Worm (Caenorhabditis elegans): Measurements from ENCODE around the gene F20G2.2.

Gene F20G2.2

DNA sequence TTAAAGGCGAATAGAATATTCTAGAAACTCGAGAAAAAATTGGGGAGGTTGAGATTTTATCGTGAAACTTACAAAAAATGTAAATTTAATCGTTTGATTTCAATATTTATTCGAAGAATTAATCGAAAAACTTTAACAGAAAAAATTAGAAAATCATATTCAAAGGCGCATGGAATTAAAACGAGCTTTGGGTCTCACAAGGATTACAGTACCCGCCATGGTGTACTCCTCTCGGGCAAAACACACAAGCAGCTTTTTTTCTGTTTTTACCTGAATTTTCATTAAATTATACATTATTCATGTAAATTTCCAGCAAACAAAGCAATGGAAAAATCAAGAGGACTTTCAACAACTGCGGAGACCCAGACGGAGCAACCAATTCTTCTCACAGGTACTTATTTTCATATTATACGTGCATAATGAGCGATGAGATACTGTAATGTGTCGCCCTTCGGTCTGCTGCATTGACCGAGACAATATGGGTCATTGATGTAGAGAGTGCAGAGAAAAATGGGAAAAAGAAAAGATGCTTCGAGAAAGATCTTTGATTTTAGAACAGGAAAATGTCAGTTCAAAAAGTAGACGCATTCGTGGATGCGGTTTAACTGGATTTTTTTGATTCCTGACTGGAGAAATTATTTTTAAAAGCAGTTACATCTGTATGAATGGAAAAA is 31.2 kb upstream of the F20G2.2 start, which contains the start of the genes F53C11.4 and F53C11.5:
Gene F53C11.4 (minus strand): TSS at position 128 of the 674 bp plus-strand sequence.
Gene F53C11.5 (plus strand): TSS at position 325 of the 674 bp plus-strand sequence.
- TF ChIP-seq tab-1 (GFP tag; IDR thresholded peaks at IDR 0.05) = no peak
- no peak for TF ChIP-seq cog-1 (tag; optimal IDR thresholded peaks at IDR 0.05)
- TF ChIP-seq klf-2 (GFP tag; conservative IDR thresholded peaks at IDR 0.05) = no peak

DNA sequence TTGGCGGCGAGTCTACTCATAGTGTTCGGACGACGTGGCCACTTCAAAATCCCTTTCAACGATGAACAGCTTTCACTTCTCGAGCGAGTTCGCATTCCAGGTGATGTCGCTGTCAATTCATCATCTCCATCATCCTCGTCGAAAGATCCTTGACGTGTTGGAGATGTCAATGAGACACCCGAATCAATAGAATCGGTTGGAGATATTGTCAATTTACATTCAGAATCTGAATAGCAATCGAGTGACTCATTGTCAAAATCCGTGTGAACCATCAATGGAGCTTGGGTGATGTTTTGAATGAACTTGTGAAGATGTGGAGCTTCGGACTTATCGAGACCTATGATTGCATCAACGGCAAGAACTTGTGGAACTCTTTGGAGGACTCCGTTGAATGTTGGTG is 29.6 kb upstream of the F20G2.2 start:
- TF ChIP-seq ztf-29 (GFP tag; IDR thresholded peaks at IDR 0.05) (no peak), ztf-23 (GFP tag; IDR thresholded peaks at IDR 0.05) (no peak), flt-1 (GFP tag; IDR thresholded peaks at IDR 0.05) (no peak), med-1 (GFP tag; optimal IDR thresholded peaks at IDR 0.05; ENCODE audit: insufficient read depth) (no peak), cog-1 (tag; optimal IDR thresholded peaks at IDR 0.05) (no peak), tab-1 (GFP tag; IDR thresholded peaks at IDR 0.05) (no peak), ref-1 (GFP tag; conservative IDR thresholded peaks at IDR 0.05) (no peak), T22C8.4 (GFP tag; IDR thresholded peaks at IDR 0.05) (no peak), klf-2 (GFP tag; conservative IDR thresholded peaks at IDR 0.05) (no peak)

- TF ChIP-seq T22C8.4 (GFP tag; IDR thresholded peaks at IDR 0.05) (no peak), cog-1 (tag; optimal IDR thresholded peaks at IDR 0.05) (no peak), ref-1 (GFP tag; conservative IDR thresholded peaks at IDR 0.05) (no peak), klf-2 (GFP tag; conservative IDR thresholded peaks at IDR 0.05) (no peak), tab-1 (GFP tag; IDR thresholded peaks at IDR 0.05) (no peak), flt-1 (GFP tag; IDR thresholded peaks at IDR 0.05) (no peak), med-1 (GFP tag; optimal IDR thresholded peaks at IDR 0.05; ENCODE audit: insufficient read depth) (no peak), ztf-29 (GFP tag; IDR thresholded peaks at IDR 0.05) (no peak), ztf-23 (GFP tag; IDR thresholded peaks at IDR 0.05) (no peak)
Observed at ce11 chrV:13782190-13782589, 26.0 kb upstream of the F20G2.2 start, which contains the start of gene decr-1.1. decr-1.1 (plus strand) TSS chrV:13782399.

DNA sequence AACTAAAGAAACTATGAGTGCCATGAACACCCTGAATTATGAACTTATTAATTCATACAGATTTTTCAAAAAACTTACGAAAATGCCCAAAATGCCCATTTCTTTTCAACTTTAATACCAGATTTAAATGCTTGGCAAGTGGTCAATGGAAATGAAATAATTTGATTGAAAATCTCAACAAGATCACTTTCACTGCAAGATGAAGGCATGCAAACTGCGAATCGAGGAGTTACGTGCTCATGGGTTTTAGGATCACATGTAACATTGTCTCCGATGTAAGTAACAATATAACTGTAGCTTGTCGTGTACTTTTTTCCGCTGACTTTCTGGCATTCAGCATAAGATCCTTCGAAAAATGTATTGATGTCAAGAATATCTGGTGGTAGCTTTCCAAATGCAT is 24.7 kb upstream of the F20G2.2 start:
- TF ChIP-seq ztf-23 (GFP tag; IDR thresholded peaks at IDR 0.05) (no peak), tab-1 (GFP tag; IDR thresholded peaks at IDR 0.05) (no peak), ref-1 (GFP tag; conservative IDR thresholded peaks at IDR 0.05) (no peak), klf-2 (GFP tag; conservative IDR thresholded peaks at IDR 0.05) (no peak), flt-1 (GFP tag; IDR thresholded peaks at IDR 0.05) (no peak), cog-1 (tag; optimal IDR thresholded peaks at IDR 0.05) (no peak), med-1 (GFP tag; optimal IDR thresholded peaks at IDR 0.05; ENCODE audit: insufficient read depth) (no peak), ztf-29 (GFP tag; IDR thresholded peaks at IDR 0.05) (no peak)

DNA sequence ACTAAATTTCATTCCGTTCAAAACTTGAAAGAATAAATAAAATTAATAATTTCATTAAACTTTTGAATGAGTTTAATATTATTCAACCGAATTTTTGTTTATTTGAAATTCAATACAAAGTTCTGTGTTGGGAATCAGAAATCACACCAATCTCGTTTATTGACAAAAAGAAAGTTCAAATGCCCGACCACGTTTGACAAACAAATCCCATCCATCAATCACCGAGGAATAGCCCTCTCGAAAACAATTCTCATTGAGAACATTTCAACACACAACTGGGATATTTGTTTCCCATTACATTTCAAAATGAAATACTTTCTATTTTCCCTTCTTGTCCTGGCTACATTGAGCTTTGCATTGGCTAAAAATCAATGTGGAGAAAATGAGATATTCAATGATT is 21.6 kb upstream of the F20G2.2 start, which contains the start of gene F53C11.9:
Gene F53C11.9 (plus strand): TSS at position 159 of the 400 bp plus-strand sequence.
- no peak for TF ChIP-seq med-1 (GFP tag; optimal IDR thresholded peaks at IDR 0.05; ENCODE audit: insufficient read depth)
- no peak for TF ChIP-seq tab-1 (GFP tag; IDR thresholded peaks at IDR 0.05)
- TF ChIP-seq ztf-29 (GFP tag; IDR thresholded peaks at IDR 0.05) = no peak
- no peak for TF ChIP-seq ztf-23 (GFP tag; IDR thresholded peaks at IDR 0.05)
- no peak for TF ChIP-seq flt-1 (GFP tag; IDR thresholded peaks at IDR 0.05)
- no peak for TF ChIP-seq T22C8.4 (GFP tag; IDR thresholded peaks at IDR 0.05)
- no peak for TF ChIP-seq ref-1 (GFP tag; conservative IDR thresholded peaks at IDR 0.05)
- TF ChIP-seq cog-1 (tag; optimal IDR thresholded peaks at IDR 0.05) = no peak
- no peak for TF ChIP-seq klf-2 (GFP tag; conservative IDR thresholded peaks at IDR 0.05)

ce11 chrV:13775529-13775928 is 19.3 kb upstream of the F20G2.2 start, which contains the start of gene F53C11.1:
F53C11.1 (plus strand) TSS chrV:13775796.
- TF ChIP-seq ztf-29 (GFP tag; IDR thresholded peaks at IDR 0.05) = no peak
- TF ChIP-seq klf-2 (GFP tag; conservative IDR thresholded peaks at IDR 0.05) = no peak
- no peak for TF ChIP-seq tab-1 (GFP tag; IDR thresholded peaks at IDR 0.05)

- TF ChIP-seq flt-1 (GFP tag; IDR thresholded peaks at IDR 0.05) (no peak), ztf-23 (GFP tag; IDR thresholded peaks at IDR 0.05) (no peak), ref-1 (GFP tag; conservative IDR thresholded peaks at IDR 0.05) (no peak), ztf-29 (GFP tag; IDR thresholded peaks at IDR 0.05) (no peak), med-1 (GFP tag; optimal IDR thresholded peaks at IDR 0.05; ENCODE audit: insufficient read depth) (no peak), cog-1 (tag; optimal IDR thresholded peaks at IDR 0.05) (no peak), klf-2 (GFP tag; conservative IDR thresholded peaks at IDR 0.05) (no peak), T22C8.4 (GFP tag; IDR thresholded peaks at IDR 0.05) (no peak), tab-1 (GFP tag; IDR thresholded peaks at IDR 0.05) (no peak)
Observed at ce11 chrV:13771209-13771608, 15.0 kb upstream of the F20G2.2 start, which contains the start of gene F20G2.5. F20G2.5 (plus strand) TSS chrV:13771509.

DNA sequence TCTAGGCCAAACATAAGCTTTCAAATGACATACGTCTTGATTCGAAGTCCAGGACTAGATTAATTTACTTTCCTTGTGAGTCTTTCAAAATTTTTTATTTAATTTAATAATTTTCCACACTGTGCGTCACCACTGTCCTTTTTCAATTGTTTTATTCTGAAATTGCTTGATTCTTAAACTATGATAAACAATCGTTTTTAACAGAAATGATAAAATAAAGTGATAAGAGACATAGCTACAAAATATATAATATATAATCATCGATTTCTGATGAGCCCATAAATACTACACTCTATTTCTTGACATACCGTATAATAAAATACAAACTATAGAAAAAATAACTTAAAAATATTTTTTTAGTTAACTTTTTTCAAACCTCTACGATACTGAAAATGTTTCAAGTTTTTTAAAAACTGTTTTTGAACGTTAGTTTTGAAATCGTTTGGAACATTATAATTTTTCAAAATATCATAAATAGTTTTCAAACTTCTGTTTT is 12.8 kb upstream of the F20G2.2 start, which contains the start of gene nas-24:
Gene nas-24 (plus strand): TSS at position 446 of the 496 bp plus-strand sequence.
- TF ChIP-seq ztf-29 (GFP tag; IDR thresholded peaks at IDR 0.05) (no peak), T22C8.4 (GFP tag; IDR thresholded peaks at IDR 0.05) (no peak)

DNA sequence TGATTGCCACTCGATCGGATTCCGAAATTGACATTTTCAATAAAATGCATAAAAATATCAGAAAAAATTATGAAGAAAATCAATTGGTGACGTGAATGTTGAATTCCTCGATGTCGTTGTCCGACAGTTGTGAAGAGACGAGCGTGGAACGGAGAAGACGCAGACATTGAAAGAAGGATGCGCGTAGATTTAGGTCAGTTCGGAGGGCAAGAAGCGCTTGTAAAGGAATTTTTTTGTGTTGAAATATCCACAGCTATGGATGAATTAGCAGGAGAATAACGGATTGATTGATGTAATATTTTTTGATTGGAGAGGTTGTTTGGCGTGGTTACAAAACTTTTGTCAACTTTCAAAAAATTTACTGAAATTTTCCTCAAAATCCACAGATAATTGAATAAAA is 12.2 kb upstream of the F20G2.2 start, which contains the start of gene F20G2.3:
Gene F20G2.3 (minus strand): TSS at position 101 of the 400 bp plus-strand sequence.
- TF ChIP-seq T22C8.4 (GFP tag; IDR thresholded peaks at IDR 0.05) = no peak

DNA sequence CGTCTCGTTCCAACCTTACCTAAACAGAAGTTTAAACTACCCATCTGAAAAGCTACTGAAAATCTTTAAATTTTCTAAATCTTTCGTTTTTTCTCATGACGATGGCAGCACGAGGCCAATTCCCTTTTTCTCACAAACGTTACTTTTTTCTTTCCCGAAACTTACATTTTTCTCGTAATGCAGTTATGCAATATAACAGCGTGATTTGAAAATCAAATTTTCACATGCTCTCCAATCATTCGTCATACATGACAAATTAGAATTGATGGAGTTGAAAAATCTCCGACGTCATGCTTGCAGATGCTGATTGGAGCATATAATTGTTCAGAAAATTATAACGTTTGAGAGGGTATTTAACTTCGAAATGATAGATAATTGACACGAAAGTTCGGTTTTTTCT is 7.5 kb upstream of the F20G2.2 start:
- TF ChIP-seq med-1 (GFP tag; optimal IDR thresholded peaks at IDR 0.05; ENCODE audit: insufficient read depth) (no peak), tab-1 (GFP tag; IDR thresholded peaks at IDR 0.05) (no peak), T22C8.4 (GFP tag; IDR thresholded peaks at IDR 0.05) (no peak)
